Worm (Caenorhabditis elegans): ENCODE data around the gene fli-1.

fli-1 gene

ce11 chrIII:8658367-8658761 is 25.2 kb downstream of the fli-1 start (continued):
- TF ChIP-seq ekl-4 (GFP tag; IDR thresholded peaks at IDR 0.05) = 0 out of 2 replicates have a peak, but pooled peaks have one; percentile 18
- TF ChIP-seq rpc-1 (optimal IDR thresholded peaks at IDR 0.05) = no peak
- TF ChIP-seq rpc-1 (tag; optimal IDR thresholded peaks at IDR 0.05) = no peak
- no peak for TF ChIP-seq lin-35 (GFP tag; optimal IDR thresholded peaks at IDR 0.05)
- no peak for TF ChIP-seq D2030.7 (GFP tag; IDR thresholded peaks at IDR 0.05)
- peak; percentile 91 for TF ChIP-seq hsf-1 (GFP tag; IDR thresholded peaks at IDR 0.05)
- no peak for TF ChIP-seq ceh-58 (GFP tag; IDR thresholded peaks at IDR 0.05)
- TF ChIP-seq pbrm-1 (GFP tag; IDR thresholded peaks at IDR 0.05) = peak; percentile 47; the same call in 1 of the 2 replicates
- TF ChIP-seq tbp1 (GFP tag; optimal IDR thresholded peaks at IDR 0.05) = peak; percentile 68
- TF ChIP-seq lsy-27 (tag; optimal IDR thresholded peaks at IDR 0.05; ENCODE audit: borderline replicate concordance, insufficient read depth) = no peak
- TF ChIP-seq ztf-3 (GFP tag; optimal IDR thresholded peaks at IDR 0.05) = peak; percentile 5
- TF ChIP-seq hlh-12 (tag; optimal IDR thresholded peaks at IDR 0.05) = no peak
- TF ChIP-seq nhr-27 (tag; optimal IDR thresholded peaks at IDR 0.05) = no peak
- peak; percentile 35 for TF ChIP-seq unc-62 (GFP tag; optimal IDR thresholded peaks at IDR 0.05)
- TF ChIP-seq Y67H2A.10 (GFP tag; conservative IDR thresholded peaks at IDR 0.05) = no peak
- TF ChIP-seq F23B12.7 (tag; optimal IDR thresholded peaks at IDR 0.05; ENCODE audit: insufficient read depth) = no peak
- TF ChIP-seq him-1 (tag; optimal IDR thresholded peaks at IDR 0.05) = no peak
- TF ChIP-seq cebp-2 (GFP tag; IDR thresholded peaks at IDR 0.05) = no peak
- peak; percentile 25 for TF ChIP-seq ztf-18 (tag; optimal IDR thresholded peaks at IDR 0.05)
- TF ChIP-seq nfya-1 (tag; optimal IDR thresholded peaks at IDR 0.05; ENCODE audit: borderline replicate concordance, insufficient read depth) = no peak
- TF ChIP-seq madf-8 (GFP tag; conservative IDR thresholded peaks at IDR 0.05) = no peak
- peak; percentile 58 for TF ChIP-seq hmg-1.2 (GFP tag; IDR thresholded peaks at IDR 0.05)
- TF ChIP-seq lir-1 (GFP tag; conservative IDR thresholded peaks at IDR 0.05) = no peak
- no peak for TF ChIP-seq tbx-9 (tag; optimal IDR thresholded peaks at IDR 0.05; ENCODE audit: borderline replicate concordance)
- peak; percentile 77 for TF ChIP-seq atf-7 (tag; optimal IDR thresholded peaks at IDR 0.05)
- TF ChIP-seq Y95B8A.8 (GFP tag; IDR thresholded peaks at IDR 0.05) = no peak
- peak; percentile 96 for TF ChIP-seq K12H6.12 (tag; optimal IDR thresholded peaks at IDR 0.05)
- no peak for TF ChIP-seq Y79H2A.3 (GFP tag; conservative IDR thresholded peaks at IDR 0.05)
- peak; percentile 9 for TF ChIP-seq ama-1 (optimal IDR thresholded peaks at IDR 0.05)
- TF ChIP-seq ama-1 (GFP tag; optimal IDR thresholded peaks at IDR 0.05) = no peak
- TF ChIP-seq bed-2 (GFP tag; IDR thresholded peaks at IDR 0.05) = no peak
- TF ChIP-seq xnd-1 (tag; optimal IDR thresholded peaks at IDR 0.05) = no peak
- TF ChIP-seq nfya-2 (GFP tag; IDR thresholded peaks at IDR 0.05) = no peak
- TF ChIP-seq ztf-25 (GFP tag; IDR thresholded peaks at IDR 0.05) = no peak
- TF ChIP-seq F57C9.4 (tag; optimal IDR thresholded peaks at IDR 0.05) = no peak
- peak; percentile 53; the same call in 1 of the 2 replicates for TF ChIP-seq let-526 (GFP tag; IDR thresholded peaks at IDR 0.05)
- TF ChIP-seq unc-130 (GFP tag; optimal IDR thresholded peaks at IDR 0.05) = no peak
- TF ChIP-seq tlf-1 (GFP tag; optimal IDR thresholded peaks at IDR 0.05) = peak; percentile 86
- no peak for TF ChIP-seq C17E4.6 (GFP tag; IDR thresholded peaks at IDR 0.05)
- TF ChIP-seq nhr-120 (GFP tag; IDR thresholded peaks at IDR 0.05) = no peak
- no peak for TF ChIP-seq T26A5.8 (tag; optimal IDR thresholded peaks at IDR 0.05)
- TF ChIP-seq zim-3 (tag; optimal IDR thresholded peaks at IDR 0.05) = no peak
- TF ChIP-seq B0336.3 (GFP tag; IDR thresholded peaks at IDR 0.05) = peak; percentile 91
- no peak for TF ChIP-seq zfh-2 (GFP tag; conservative IDR thresholded peaks at IDR 0.05)
- TF ChIP-seq mxl-1 (tag; optimal IDR thresholded peaks at IDR 0.05) = no peak
- no peak for TF ChIP-seq mes-4 (tag; optimal IDR thresholded peaks at IDR 0.05)
- TF ChIP-seq hlh-26 (GFP tag; conservative IDR thresholded peaks at IDR 0.05) = no peak
- peak; percentile 72 for TF ChIP-seq attf-5 (GFP tag; optimal IDR thresholded peaks at IDR 0.05)
- TF ChIP-seq hmg-20 (GFP tag; IDR thresholded peaks at IDR 0.05) = no peak
- no peak for TF ChIP-seq fkh-3 (tag; optimal IDR thresholded peaks at IDR 0.05)
- TF ChIP-seq F33H1.4 (GFP tag; IDR thresholded peaks at IDR 0.05) = no peak

Measured in whole organism, young adult.